Fruit fly (Drosophila melanogaster) whole organism, adult: Measurements from ENCODE around the gene Mbs.

Experiments used
- CG33017 ChIP-seq: fragments of 200-800 bp; sonication (Bioruptor generic); optimal IDR thresholded peaks from 2 replicates; lab custom pipeline; 2018; ENCODE audit warnings: missing biosample characterization, mild to moderate bottlenecking, missing genetic modification characterization, moderate library complexity
- Crg-1 ChIP-seq: fragments of 200-800 bp; sonication (Bioruptor generic); optimal IDR thresholded peaks from 2 replicates; lab custom pipeline; 2016; ENCODE audit warnings: missing biosample characterization, missing genetic modification characterization
- Hr96 ChIP-seq: fragments of 200-800 bp; sonication (Bioruptor generic); optimal IDR thresholded peaks from 2 replicates; lab custom pipeline; 2016; ENCODE audit warnings: missing biosample characterization, missing genetic modification characterization
- Mnt ChIP-seq: fragments of 200-800 bp; sonication (Bioruptor generic); optimal IDR thresholded peaks from 2 replicates; lab custom pipeline; 2016; ENCODE audit warnings: missing biosample characterization, mild to moderate bottlenecking, missing genetic modification characterization
- bab1 ChIP-seq: fragments of 200-800 bp; sonication (Bioruptor generic); optimal IDR thresholded peaks from 3 replicates; lab custom pipeline; 2019; ENCODE audit warnings: missing biosample characterization, mild to moderate bottlenecking, missing genetic modification characterization, moderate library complexity
- cic ChIP-seq: fragments of 200-800 bp; sonication (Bioruptor generic); optimal IDR thresholded peaks from 2 replicates; lab custom pipeline; 2017; ENCODE audit warnings: missing biosample characterization, mild to moderate bottlenecking, missing genetic modification characterization, moderate library complexity
- tj ChIP-seq: fragments of 200-800 bp; sonication (Bioruptor generic); optimal IDR thresholded peaks from 3 replicates; lab custom pipeline; 2017; ENCODE audit warnings: missing biosample characterization, mild to moderate bottlenecking, missing genetic modification characterization, moderate library complexity

- TF ChIP-seq Crg-1 (GFP tag; lab: Kevin White, UChicago) (peak; percentile 83), tj (GFP tag; lab: Kevin White, UChicago) (peak; percentile 91), bab1 (GFP tag; lab: Kevin White, UChicago) (peak; percentile 89), cic (GFP tag; lab: Kevin White, UChicago) (peak; percentile 88), CG33017 (peak; percentile 79), Mnt (GFP tag; lab: Kevin White, UChicago) (peak; percentile 97), Hr96 (GFP tag; lab: Kevin White, UChicago) (no peak)
These were observed 62.0 kb downstream of the Mbs start for dm6 chr3L:16113607-16114337.
